Fruit fly (Drosophila melanogaster) whole organism, embryonic: ENCODE data around the gene CG5188.

ENCODE experiments used
- Aef1 ChIP-seq: fragments of 200-800 bp; sonication (Bioruptor generic); IDR thresholded peaks from 3 replicates; pipeline ENCODE4 v1.3.6; 2022; ENCODE audit warnings: missing biosample characterization, missing genetic modification characterization
- Bgb ChIP-seq: fragments of 200-800 bp; sonication (Bioruptor generic); IDR thresholded peaks from 2 replicates; pipeline ENCODE4 v1.3.6; 2022; ENCODE audit warnings: missing biosample characterization, missing genetic modification characterization; ENCODE audit not compliant: partially characterized antibody
- CG1024 ChIP-seq: fragments of 200-800 bp; sonication (Bioruptor generic); IDR thresholded peaks from 2 replicates; pipeline ENCODE4 v1.3.6; 2022; ENCODE audit warnings: missing biosample characterization, missing genetic modification characterization
- CG10431 ChIP-seq: fragments of 200-800 bp; sonication (Bioruptor generic); optimal IDR thresholded peaks from 3 replicates; lab custom pipeline; 2018; ENCODE audit warnings: missing biosample characterization, mild to moderate bottlenecking, missing genetic modification characterization
- CG11695 ChIP-seq: fragments of 200-800 bp; sonication (Bioruptor generic); IDR thresholded peaks from 3 replicates; pipeline ENCODE4 v1.3.6; 2022; ENCODE audit warnings: missing biosample characterization, missing genetic modification characterization
- CG13287 ChIP-seq: fragments of 200-800 bp; sonication (Bioruptor generic); IDR thresholded peaks from 2 replicates; pipeline ENCODE4 v1.3.6; 2022; ENCODE audit warnings: missing biosample characterization, missing genetic modification characterization; ENCODE audit not compliant: partially characterized antibody
- CG13424 ChIP-seq: fragments of 200-800 bp; sonication (Bioruptor generic); optimal IDR thresholded peaks from 2 replicates; lab custom pipeline; 2019; ENCODE audit warnings: missing biosample characterization, mild to moderate bottlenecking, missing genetic modification characterization, moderate library complexity
- CG13894 ChIP-seq: fragments of 200-800 bp; sonication (Bioruptor generic); optimal IDR thresholded peaks from 3 replicates; lab custom pipeline; 2018; ENCODE audit warnings: missing biosample characterization, mild to moderate bottlenecking, missing genetic modification characterization, moderate library complexity
- CG14014 ChIP-seq: fragments of 200-800 bp; sonication (Bioruptor generic); IDR thresholded peaks from 2 replicates; pipeline ENCODE4 v1.3.6; 2022; ENCODE audit warnings: missing biosample characterization, missing genetic modification characterization
- CG15696 ChIP-seq: fragments of 200-800 bp; sonication (Bioruptor generic); optimal IDR thresholded peaks from 2 replicates; lab custom pipeline; 2019; ENCODE audit warnings: missing biosample characterization, mild to moderate bottlenecking, missing genetic modification characterization, moderate library complexity
- CG1602 ChIP-seq: fragments of 200-800 bp; sonication (Bioruptor generic); optimal IDR thresholded peaks from 3 replicates; lab custom pipeline; 2016; ENCODE audit warnings: missing biosample characterization, missing genetic modification characterization
- CG1603 ChIP-seq: fragments of 200-800 bp; sonication (Bioruptor generic); optimal IDR thresholded peaks from 2 replicates; lab custom pipeline; 2019; ENCODE audit warnings: missing biosample characterization, mild to moderate bottlenecking, missing genetic modification characterization, moderate library complexity
- CG17361 ChIP-seq: fragments of 200-800 bp; sonication (Bioruptor generic); IDR thresholded peaks from 3 replicates; pipeline ENCODE4 v1.3.6; 2022; ENCODE audit warnings: missing biosample characterization, missing genetic modification characterization
- CG2120 ChIP-seq: fragments of 200-800 bp; sonication (Bioruptor generic); optimal IDR thresholded peaks from 3 replicates; lab custom pipeline; 2016; ENCODE audit warnings: missing biosample characterization, missing genetic modification characterization
- CG30020 ChIP-seq: fragments of 200-800 bp; optimal IDR thresholded peaks from 2 replicates; lab custom pipeline; 2019; ENCODE audit warnings: missing biosample characterization, mild to moderate bottlenecking, missing genetic modification characterization, moderate library complexity
- CG32532 ChIP-seq: fragments of 200-800 bp; sonication (Bioruptor generic); IDR thresholded peaks from 2 replicates; pipeline ENCODE4 v1.3.6; 2022; ENCODE audit warnings: missing biosample characterization, missing genetic modification characterization
- CG34224 ChIP-seq: fragments of 200-800 bp; sonication (Bioruptor generic); IDR thresholded peaks from 3 replicates; pipeline ENCODE4 v1.3.6; 2022; ENCODE audit warnings: missing biosample characterization, missing genetic modification characterization; ENCODE audit not compliant: partially characterized antibody
- CG3726 ChIP-seq: fragments of 200-800 bp; sonication (Bioruptor generic); IDR thresholded peaks from 3 replicates; pipeline ENCODE4, ENCODE4 v1.3.6; 2022; ENCODE audit warnings: missing biosample characterization, missing genetic modification characterization
- CG4360 ChIP-seq: fragments of 200-800 bp; sonication (Bioruptor generic); IDR thresholded peaks from 2 replicates; pipeline ENCODE4 v1.3.6; 2022; ENCODE audit warnings: missing biosample characterization, missing genetic modification characterization
- CG4424 ChIP-seq: fragments of 200-800 bp; sonication (Bioruptor generic); optimal IDR thresholded peaks from 3 replicates; lab custom pipeline; 2016; ENCODE audit warnings: missing biosample characterization, missing genetic modification characterization
- CG6683 ChIP-seq: fragments of 200-800 bp; sonication (Bioruptor generic); optimal IDR thresholded peaks from 2 replicates; lab custom pipeline; 2017; ENCODE audit warnings: missing biosample characterization, mild to moderate bottlenecking, missing genetic modification characterization, missing genetic modification reagents
- CG8944 ChIP-seq: fragments of 200-800 bp; sonication (Bioruptor generic); optimal IDR thresholded peaks from 3 replicates; lab custom pipeline; 2016; ENCODE audit warnings: missing biosample characterization, missing genetic modification characterization
- CG9437 ChIP-seq: fragments of 200-800 bp; sonication (Bioruptor generic); optimal IDR thresholded peaks from 2 replicates; lab custom pipeline; 2018; ENCODE audit warnings: missing biosample characterization, mild to moderate bottlenecking, missing genetic modification characterization
- CG9932 ChIP-seq: fragments of 200-800 bp; sonication (Bioruptor generic); IDR thresholded peaks from 2 replicates; pipeline ENCODE4 v1.3.6; 2022; ENCODE audit warnings: missing biosample characterization, missing genetic modification characterization
- Doc2 ChIP-seq: fragments of 200-800 bp; sonication (Bioruptor generic); IDR thresholded peaks from 2 replicates; pipeline ENCODE4 v1.3.6; 2022; ENCODE audit warnings: missing biosample characterization, missing genetic modification characterization
- Doc3 ChIP-seq: fragments of 200-800 bp; sonication (Bioruptor generic); IDR thresholded peaks from 3 replicates; pipeline ENCODE4 v1.3.6; 2022; ENCODE audit warnings: missing biosample characterization, missing genetic modification characterization; ENCODE audit not compliant: partially characterized antibody
- Med ChIP-seq: fragments of 200-800 bp; sonication (Bioruptor generic); peaks from one replicate; lab custom pipeline; 2016; ENCODE audit warnings: missing biosample characterization, missing genetic modification characterization, mild to moderate bottlenecking, inconsistent platforms, moderate library complexity
- Nf-YC ChIP-seq: fragments of 200-800 bp; optimal IDR thresholded peaks from 3 replicates; lab custom pipeline; 2019; ENCODE audit warnings: missing biosample characterization, mild to moderate bottlenecking, missing genetic modification characterization, moderate library complexity
- NfI ChIP-seq: fragments of 200-800 bp; sonication (Bioruptor generic); optimal IDR thresholded peaks from 3 replicates; lab custom pipeline; 2018; ENCODE audit warnings: missing biosample characterization, mild to moderate bottlenecking, missing genetic modification characterization, moderate library complexity
- Pdp1 ChIP-seq, 2 experiments: fragments of 200-800 bp; sonication (Bioruptor generic); optimal IDR thresholded peaks; 3 replicates each; lab custom pipeline; 2016; ENCODE audit warnings: missing biosample characterization in 2 of 2, missing genetic modification characterization in 2 of 2, mild to moderate bottlenecking in 1 of 2, moderate library complexity in 1 of 2
- ab ChIP-seq: fragments of 200-800 bp; sonication (Bioruptor generic); optimal IDR thresholded peaks from 2 replicates; lab custom pipeline; 2016; ENCODE audit warnings: missing biosample characterization, missing genetic modification characterization
- ato ChIP-seq: fragments of 200-800 bp; sonication (Bioruptor generic); IDR thresholded peaks from 2 replicates; pipeline ENCODE4 v1.3.6; 2022; ENCODE audit warnings: missing biosample characterization, missing genetic modification characterization; ENCODE audit not compliant: partially characterized antibody
- croc ChIP-seq: fragments of 200-800 bp; sonication (Bioruptor generic); conservative IDR thresholded peaks from 3 replicates; pipeline ENCODE4 v1.3.6; 2022; ENCODE audit warnings: missing biosample characterization, missing genetic modification characterization
- dan ChIP-seq: fragments of 200-800 bp; sonication (Bioruptor generic); IDR thresholded peaks from 2 replicates; pipeline ENCODE4 v1.3.6; 2022; ENCODE audit warnings: missing biosample characterization, missing genetic modification characterization
- dmrt11E ChIP-seq: fragments of 200-800 bp; sonication (Bioruptor generic); optimal IDR thresholded peaks from 3 replicates; lab custom pipeline; 2018; ENCODE audit warnings: missing biosample characterization, mild to moderate bottlenecking, missing genetic modification characterization, moderate library complexity
- dmrt99B ChIP-seq: fragments of 200-800 bp; sonication (Bioruptor generic); optimal IDR thresholded peaks from 2 replicates; lab custom pipeline; 2018; ENCODE audit warnings: missing biosample characterization, mild to moderate bottlenecking, missing genetic modification characterization, moderate library complexity
- gem ChIP-seq: fragments of 200-800 bp; sonication (Bioruptor generic); optimal IDR thresholded peaks from 2 replicates; lab custom pipeline; 2019; ENCODE audit warnings: missing biosample characterization, mild to moderate bottlenecking, missing genetic modification characterization, moderate library complexity
- lbe ChIP-seq: fragments of 200-800 bp; sonication (Bioruptor generic); optimal IDR thresholded peaks from 2 replicates; lab custom pipeline; 2016; ENCODE audit warnings: missing biosample characterization, mild to moderate bottlenecking, missing genetic modification characterization
- nerfin-1 ChIP-seq: fragments of 200-800 bp; sonication (Bioruptor generic); optimal IDR thresholded peaks from 3 replicates; lab custom pipeline; 2019; ENCODE audit warnings: missing biosample characterization, mild to moderate bottlenecking, missing genetic modification characterization, moderate library complexity
- pzg ChIP-seq: fragments of 200-800 bp; sonication (Bioruptor generic); optimal IDR thresholded peaks from 3 replicates; lab custom pipeline; 2018; ENCODE audit warnings: missing biosample characterization, mild to moderate bottlenecking, missing genetic modification characterization, moderate library complexity
- ranshi ChIP-seq: fragments of 200-800 bp; sonication (Bioruptor generic); IDR thresholded peaks from 2 replicates; pipeline ENCODE4 v1.3.6; 2022; ENCODE audit warnings: missing biosample characterization, missing genetic modification characterization
- rib ChIP-seq: fragments of 200-800 bp; sonication (Bioruptor generic); IDR thresholded peaks from 2 replicates; pipeline ENCODE4 v1.3.6; 2022; ENCODE audit warnings: missing biosample characterization, missing genetic modification characterization
- row ChIP-seq: fragments of 200-800 bp; sonication (Bioruptor generic); IDR thresholded peaks from 3 replicates; pipeline ENCODE4 v1.3.6; 2022; ENCODE audit warnings: missing biosample characterization, missing genetic modification characterization
- slp2 ChIP-seq: fragments of 200-800 bp; sonication (Bioruptor generic); optimal IDR thresholded peaks from 2 replicates; lab custom pipeline; 2016; ENCODE audit warnings: missing biosample characterization, missing genetic modification characterization
- sr ChIP-seq: fragments of 200-800 bp; sonication (Bioruptor generic); IDR thresholded peaks from 3 replicates; pipeline ENCODE4 v1.3.6; 2022; ENCODE audit warnings: missing biosample characterization, missing genetic modification characterization
- stc ChIP-seq: fragments of 200-800 bp; sonication (Bioruptor generic); IDR thresholded peaks from 2 replicates; pipeline ENCODE4 v1.3.6; 2022; ENCODE audit warnings: missing biosample characterization, missing genetic modification characterization
- sug ChIP-seq: fragments of 200-800 bp; optimal IDR thresholded peaks from 2 replicates; lab custom pipeline; 2019; ENCODE audit warnings: missing biosample characterization, mild to moderate bottlenecking, missing genetic modification characterization, moderate library complexity
- tup ChIP-seq: fragments of 200-800 bp; sonication (Bioruptor generic); optimal IDR thresholded peaks from 2 replicates; lab custom pipeline; 2016; ENCODE audit warnings: missing biosample characterization, mild to moderate bottlenecking, missing genetic modification characterization, moderate library complexity
- zen2 ChIP-seq: fragments of 200-800 bp; sonication (Bioruptor generic); IDR thresholded peaks from 3 replicates; pipeline ENCODE4 v1.3.6; 2022; ENCODE audit warnings: missing biosample characterization, missing genetic modification characterization; ENCODE audit not compliant: partially characterized antibody

Gene CG5188

DNA sequence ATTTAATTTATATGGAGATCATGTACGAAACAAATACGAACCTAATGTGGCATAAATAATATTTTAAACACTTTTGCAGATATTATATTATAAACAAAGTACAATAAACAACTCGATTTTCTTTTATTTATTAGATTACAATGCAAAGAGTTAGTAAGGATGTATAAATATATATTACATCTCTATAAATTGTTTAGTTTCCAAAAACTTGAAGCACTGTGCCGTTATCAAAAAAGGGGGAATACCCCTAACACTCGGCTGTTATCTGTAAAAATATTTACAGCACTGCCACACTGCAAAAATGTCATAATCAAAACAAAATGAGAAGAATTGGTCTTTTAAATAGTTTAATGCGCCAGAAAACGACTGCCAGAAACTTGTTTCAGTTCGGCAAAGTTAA is at the start of gene CG5188 (continued):
- TF ChIP-seq CG13894 (tag; lab: Kevin White, UChicago), result peak; percentile 41
- peak; percentile 48 for TF ChIP-seq nerfin-1 (tag; lab: Kevin White, UChicago)
- peak; percentile 19 for TF ChIP-seq CG4424 (GFP tag; lab: Kevin White, UChicago)
- no peak for TF ChIP-seq CG8944
- peak; percentile 45 for TF ChIP-seq CG1602 (GFP tag; lab: Kevin White, UChicago)
- peak; percentile 2 for TF ChIP-seq CG10431 (GFP tag; lab: Kevin White, UChicago)
- 0 out of 3 replicates have a peak, but pooled peaks have one; percentile 35 for TF ChIP-seq CG3726
- peak; percentile 47 for TF ChIP-seq NfI (GFP tag; lab: Kevin White, UChicago)
- TF ChIP-seq rib (GFP tag; lab: Robert Waterston, UW), result no peak
- no peak for TF ChIP-seq CG6683 (GFP tag; lab: Kevin White, UChicago)
- no peak for TF ChIP-seq CG4360
- 0 out of 2 replicates have a peak, but pooled peaks have one; percentile 44 for TF ChIP-seq CG1024 (GFP tag; lab: Robert Waterston, UW)
- TF ChIP-seq Med (GFP tag; lab: Kevin White, UChicago), result peak; percentile 65
- TF ChIP-seq ab (GFP tag; lab: Kevin White, UChicago), result no peak
- TF ChIP-seq row (GFP tag; lab: Robert Waterston, UW), result peak; percentile 82
- TF ChIP-seq croc, result no peak
- peak; percentile 40 for TF ChIP-seq pzg (GFP tag; lab: Kevin White, UChicago)
- peak; percentile 62; the same call in 1 of the 2 replicates for TF ChIP-seq CG9932 (GFP tag; lab: Robert Waterston, UW)
- TF ChIP-seq Aef1 (GFP tag; lab: Robert Waterston, UW), result peak; percentile 45; the same call in 1 of the 3 replicates
- peak; percentile 16; the same call in 1 of the 2 replicates for TF ChIP-seq Bgb (GFP tag; lab: Robert Waterston, UW)
- TF ChIP-seq dmrt99B (tag; lab: Kevin White, UChicago), result no peak
- no peak for TF ChIP-seq Doc2 (GFP tag; lab: Robert Waterston, UW)
- peak; percentile 69; the same call in 2 of the 3 replicates for TF ChIP-seq CG17361 (GFP tag; lab: Robert Waterston, UW)
- peak; percentile 14 for TF ChIP-seq lbe (GFP tag; lab: Kevin White, UChicago)
- peak; percentile 74 for TF ChIP-seq gem (tag; lab: Kevin White, UChicago)
- peak; percentile 35 for TF ChIP-seq sug
- no peak for TF ChIP-seq dan
- no peak for TF ChIP-seq slp2
- peak; percentile 28 for TF ChIP-seq CG1603 (tag; lab: Kevin White, UChicago)
- peak; percentile 25 for TF ChIP-seq CG9437
- peak; percentile 62; the same call in 1 of the 2 replicates for TF ChIP-seq CG13287 (GFP tag; lab: Robert Waterston, UW)
- TF ChIP-seq sr (GFP tag; lab: Robert Waterston, UW), result no peak
- no peak for TF ChIP-seq tup (GFP tag; lab: Kevin White, UChicago)
- peak; percentile 17 for TF ChIP-seq CG15696 (tag; lab: Kevin White, UChicago)
- peak; percentile 64 for TF ChIP-seq CG13424 (tag; lab: Kevin White, UChicago)
- TF ChIP-seq zen2 (GFP tag; lab: Robert Waterston, UW), result peak; percentile 11; the same call in 2 of the 3 replicates
- peak; percentile 56 for TF ChIP-seq CG2120 (GFP tag; lab: Kevin White, UChicago)
- TF ChIP-seq dmrt11E, result peak; percentile 42
- peak; percentile 35; the same call in 1 of the 2 replicates for TF ChIP-seq CG14014 (GFP tag; lab: Robert Waterston, UW)
- TF ChIP-seq ato, result peak; percentile 53; the same call in 1 of the 2 replicates
- peak; percentile 62; the same call in 1 of the 2 replicates for TF ChIP-seq stc (GFP tag; lab: Robert Waterston, UW)
- TF ChIP-seq Doc3 (GFP tag; lab: Robert Waterston, UW), result no peak
- TF ChIP-seq CG34224 (GFP tag; lab: Robert Waterston, UW), result 0 out of 3 replicates have a peak, but pooled peaks have one; percentile 39
- TF ChIP-seq CG11695, result peak; percentile 66; the same call in 2 of the 3 replicates
- TF ChIP-seq CG30020 (tag; lab: Kevin White, UChicago), result peak; percentile 83
- TF ChIP-seq CG32532 (GFP tag; lab: Robert Waterston, UW), result peak; percentile 75
- TF ChIP-seq ranshi (GFP tag; lab: Robert Waterston, UW), result peak; percentile 59; the same call in 1 of the 2 replicates
- TF ChIP-seq Nf-YC (tag; lab: Kevin White, UChicago), result peak; percentile 45
- TF ChIP-seq Pdp1 (GFP tag; optimal IDR thresholded peaks at IDR 0.05; lab: Kevin White, UChicago), result peak in 1 of 2 experiments; percentile 98
